1 fruit fly cellular context compared by ENCODE assay signal in the genomic region with DNA sequence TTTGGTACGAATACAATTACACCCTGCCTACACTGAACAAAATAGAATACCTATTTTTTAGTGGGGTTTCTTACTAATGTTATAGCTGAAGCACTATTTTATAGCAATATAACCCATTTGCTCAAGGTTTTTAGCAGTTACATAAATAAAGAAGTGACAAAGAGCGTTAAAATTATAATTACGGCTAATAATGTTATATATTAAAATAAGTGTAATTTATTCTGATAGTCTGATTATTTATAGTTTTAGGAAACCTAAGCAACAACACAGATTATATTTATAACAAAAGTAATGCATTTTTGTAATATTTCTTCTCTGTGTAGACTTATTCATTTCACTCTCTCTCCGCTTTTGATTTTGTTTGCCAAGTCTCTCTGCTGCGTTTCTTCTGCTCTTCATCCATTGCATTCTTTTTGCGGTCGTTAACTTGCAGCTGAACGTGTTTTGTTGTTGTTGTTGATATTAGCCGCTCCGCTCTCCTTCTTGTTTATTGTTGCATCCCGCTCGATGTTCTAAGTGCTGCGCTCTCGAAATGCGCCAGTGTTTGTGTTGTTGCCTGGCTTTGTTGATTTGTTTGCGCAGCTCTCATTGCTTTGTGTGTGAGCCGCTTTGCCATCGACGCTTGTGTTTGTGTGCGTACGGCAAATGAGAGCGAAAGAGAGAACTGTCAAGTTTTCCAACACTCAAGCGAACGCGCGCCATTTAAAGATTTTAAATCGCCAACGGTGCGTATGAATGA.
TF ChIP-seq lines count a peak whose summit lies in the region.

No protein-coding gene starts in this region.

TF ChIP-seq in whole organism, embryonic, 481 proteins besides CTCF, POLR2A, EP300 and RAD21 (continued from another document and continues in another):
- TF ChIP-seq ssp (GFP tag; IDR thresholded peaks at IDR 0.05; lab: Robert Waterston, UW) (peak; percentile 79), Chrac-16 (GFP tag; optimal IDR thresholded peaks at IDR 0.05; lab: Kevin White, UChicago) (peak; percentile 83), Hr3 (GFP tag; optimal IDR thresholded peaks at IDR 0.05; lab: Kevin White, UChicago) (peak; percentile 91), gcm (GFP tag; optimal IDR thresholded peaks at IDR 0.05; lab: Kevin White, UChicago) (peak; percentile 91), Atf3 (GFP tag; optimal IDR thresholded peaks at IDR 0.05; lab: Kevin White, UChicago) (peak; percentile 13), CG9876 (GFP tag; optimal IDR thresholded peaks at IDR 0.05; lab: Kevin White, UChicago) (no peak), cg (GFP tag; optimal IDR thresholded peaks at IDR 0.05; lab: Kevin White, UChicago) (peak; percentile 89), zfh2 (GFP tag; optimal IDR thresholded peaks at IDR 0.05; lab: Kevin White, UChicago) (peak; percentile 15), CkIIα-i1 (GFP tag; IDR thresholded peaks at IDR 0.05; lab: Robert Waterston, UW) (no peak), Max (GFP tag; optimal IDR thresholded peaks at IDR 0.05; lab: Kevin White, UChicago) (peak; percentile 73), CG7963 (GFP tag; IDR thresholded peaks at IDR 0.05; lab: Robert Waterston, UW; ENCODE audit: partially characterized antibody) (no peak), CG13424 (tag; optimal IDR thresholded peaks at IDR 0.05; lab: Kevin White, UChicago) (peak; percentile 94), Dad (GFP tag; optimal IDR thresholded peaks at IDR 0.05; lab: Kevin White, UChicago) (no peak), sqz (GFP tag; optimal IDR thresholded peaks at IDR 0.05; lab: Kevin White, UChicago) (peak; percentile 71), MBD-R2 (GFP tag; IDR thresholded peaks at IDR 0.05; lab: Robert Waterston, UW) (no peak), CG7556 (GFP tag; optimal IDR thresholded peaks at IDR 0.05; lab: Kevin White, UChicago) (peak; percentile 95), CG11560 (tag; IDR thresholded peaks at IDR 0.05; lab: Robert Waterston, UW) (no peak; the same call in 2 of the 3 replicates), CG12155 (GFP tag; optimal IDR thresholded peaks at IDR 0.05; lab: Kevin White, UChicago) (peak; percentile 75), CG15514 (GFP tag; optimal IDR thresholded peaks at IDR 0.05; lab: Kevin White, UChicago) (peak; percentile 57), Hr39 (optimal IDR thresholded peaks at IDR 0.05; lab: Kevin White, UChicago) (no peak), CG1602 (GFP tag; optimal IDR thresholded peaks at IDR 0.05; lab: Kevin White, UChicago) (peak; percentile 88), Gsc (GFP tag; IDR thresholded peaks at IDR 0.05; lab: Robert Waterston, UW) (no peak), tup (GFP tag; optimal IDR thresholded peaks at IDR 0.05; lab: Kevin White, UChicago) (peak; percentile 16), CG12236 (GFP tag; optimal IDR thresholded peaks at IDR 0.05; lab: Kevin White, UChicago) (no peak), Antp (GFP tag; optimal IDR thresholded peaks at IDR 0.05; lab: Kevin White, UChicago) (no peak), row (GFP tag; IDR thresholded peaks at IDR 0.05; lab: Robert Waterston, UW) (peak; percentile 85), Poxn (GFP tag; IDR thresholded peaks at IDR 0.05; lab: Robert Waterston, UW) (no peak), pros (GFP tag; optimal IDR thresholded peaks at IDR 0.05; lab: Kevin White, UChicago) (no peak), kni (GFP tag; optimal IDR thresholded peaks at IDR 0.05; lab: Kevin White, UChicago) (peak; percentile 80), CG32772 (GFP tag; IDR thresholded peaks at IDR 0.05; lab: Robert Waterston, UW) (peak; percentile 81), CG3838 (GFP tag; optimal IDR thresholded peaks at IDR 0.05; lab: Kevin White, UChicago) (peak; percentile 91), eve (GFP tag; optimal IDR thresholded peaks at IDR 0.05; lab: Kevin White, UChicago) (peak in 1 of 2 experiments; percentile 92), chn (GFP tag; optimal IDR thresholded peaks at IDR 0.05; lab: Kevin White, UChicago) (no peak), CG1233 (GFP tag; optimal IDR thresholded peaks at IDR 0.05; lab: Kevin White, UChicago) (peak; percentile 87), ERR (GFP tag; optimal IDR thresholded peaks at IDR 0.05; lab: Kevin White, UChicago) (no peak), CG9817 (tag; optimal IDR thresholded peaks at IDR 0.05; lab: Kevin White, UChicago) (peak; percentile 90), CG16779 (GFP tag; IDR thresholded peaks at IDR 0.05; lab: Robert Waterston, UW) (no peak), CG4820 (GFP tag; optimal IDR thresholded peaks at IDR 0.05; lab: Kevin White, UChicago) (peak; percentile 89), pita (GFP tag; optimal IDR thresholded peaks at IDR 0.05; lab: Kevin White, UChicago) (no peak), ken (GFP tag; IDR thresholded peaks at IDR 0.05; lab: Robert Waterston, UW) (peak; percentile 63; the same call in 2 of the 3 replicates), CG12391 (tag; optimal IDR thresholded peaks at IDR 0.05; lab: Kevin White, UChicago) (peak; percentile 93), Lpt (GFP tag; optimal IDR thresholded peaks at IDR 0.05; lab: Kevin White, UChicago) (no peak), bab2 (GFP tag; optimal IDR thresholded peaks at IDR 0.05; lab: Kevin White, UChicago) (peak; percentile 34), CG12299 (tag; optimal IDR thresholded peaks at IDR 0.05; lab: Kevin White, UChicago) (peak; percentile 82), Pdp1 (GFP tag; optimal IDR thresholded peaks at IDR 0.05; lab: Kevin White, UChicago) (peak; percentile 53 to 64), lmd (GFP tag; IDR thresholded peaks at IDR 0.05; lab: Robert Waterston, UW) (peak; percentile 93), Side (GFP tag; optimal IDR thresholded peaks at IDR 0.05; lab: Kevin White, UChicago) (no peak), eyg (GFP tag; optimal IDR thresholded peaks at IDR 0.05; lab: Kevin White, UChicago) (no peak), CG12769 (tag; optimal IDR thresholded peaks at IDR 0.05; lab: Kevin White, UChicago) (no peak), CG15601 (tag; optimal IDR thresholded peaks at IDR 0.05; lab: Kevin White, UChicago) (peak; percentile 91), cas (GFP tag; IDR thresholded peaks at IDR 0.05; lab: Robert Waterston, UW) (peak; percentile 49; the same call in 1 of the 2 replicates), CG10267 (tag; optimal IDR thresholded peaks at IDR 0.05; lab: Kevin White, UChicago) (peak; percentile 85), Xbp1 (GFP tag; optimal IDR thresholded peaks at IDR 0.05; lab: Kevin White, UChicago) (peak; percentile 88), Tbp (GFP tag; optimal IDR thresholded peaks at IDR 0.05; lab: Kevin White, UChicago) (no peak), insv (GFP tag; optimal IDR thresholded peaks at IDR 0.05; lab: Kevin White, UChicago) (peak in 1 of 2 experiments; percentile 5), pzg (GFP tag; optimal IDR thresholded peaks at IDR 0.05; lab: Kevin White, UChicago) (peak; percentile 20), p53 (GFP tag; optimal IDR thresholded peaks at IDR 0.05; lab: Kevin White, UChicago) (no peak), CG2678 (tag; optimal IDR thresholded peaks at IDR 0.05; lab: Kevin White, UChicago) (peak; percentile 97), rib (GFP tag; IDR thresholded peaks at IDR 0.05; lab: Robert Waterston, UW) (no peak), CG2202 (tag; optimal IDR thresholded peaks at IDR 0.05; lab: Kevin White, UChicago) (peak; percentile 70), CG11247 (GFP tag; IDR thresholded peaks at IDR 0.05; lab: Robert Waterston, UW) (no peak; the same call in 1 of the 2 replicates), gsb (GFP tag; IDR thresholded peaks at IDR 0.05; lab: Robert Waterston, UW) (peak; percentile 65), CG12071 (GFP tag; optimal IDR thresholded peaks at IDR 0.05; lab: Kevin White, UChicago) (peak; percentile 77), B-H1 (GFP tag; IDR thresholded peaks at IDR 0.05; lab: Robert Waterston, UW) (peak; percentile 82), sc (optimal IDR thresholded peaks at IDR 0.05; lab: Kevin White, UChicago) (no peak), sc (GFP tag; optimal IDR thresholded peaks at IDR 0.05; lab: Kevin White, UChicago) (peak; percentile 90), nau (GFP tag; optimal IDR thresholded peaks at IDR 0.05; lab: Kevin White, UChicago) (peak; percentile 88), CG11093 (GFP tag; IDR thresholded peaks at IDR 0.05; lab: Robert Waterston, UW) (peak; percentile 80; the same call in 2 of the 3 replicates), CG10366 (GFP tag; IDR thresholded peaks at IDR 0.05; lab: Robert Waterston, UW) (peak; percentile 72), ato (GFP tag; IDR thresholded peaks at IDR 0.05; lab: Robert Waterston, UW; ENCODE audit: partially characterized antibody) (no peak), CG14965 (GFP tag; optimal IDR thresholded peaks at IDR 0.05; lab: Kevin White, UChicago; ENCODE audit: borderline replicate concordance) (no peak), ac (GFP tag; optimal IDR thresholded peaks at IDR 0.05; lab: Kevin White, UChicago) (no peak), CG18262 (tag; optimal IDR thresholded peaks at IDR 0.05; lab: Kevin White, UChicago) (peak; percentile 96), CG12942 (GFP tag; optimal IDR thresholded peaks at IDR 0.05; lab: Kevin White, UChicago) (peak; percentile 84), NfI (GFP tag; optimal IDR thresholded peaks at IDR 0.05; lab: Kevin White, UChicago) (peak; percentile 85), Mad (GFP tag; optimal IDR thresholded peaks at IDR 0.05; lab: Kevin White, UChicago) (peak; percentile 2), CG11504 (tag; optimal IDR thresholded peaks at IDR 0.05; lab: Kevin White, UChicago) (peak; percentile 96), ci (GFP tag; IDR thresholded peaks at IDR 0.05; lab: Robert Waterston, UW) (peak; percentile 72), dm (GFP tag; optimal IDR thresholded peaks at IDR 0.05; lab: Kevin White, UChicago) (no peak), tin (GFP tag; optimal IDR thresholded peaks at IDR 0.05; lab: Kevin White, UChicago) (peak; percentile 90), slp2 (GFP tag; optimal IDR thresholded peaks at IDR 0.05; lab: Kevin White, UChicago) (no peak), CG2889 (GFP tag; IDR thresholded peaks at IDR 0.05; lab: Robert Waterston, UW) (peak; percentile 59), ttk (GFP tag; IDR thresholded peaks at IDR 0.05; lab: Robert Waterston, UW) (peak; percentile 84), cato (GFP tag; optimal IDR thresholded peaks at IDR 0.05; lab: Kevin White, UChicago; ENCODE audit: borderline replicate concordance) (peak; percentile 66), tio (GFP tag; optimal IDR thresholded peaks at IDR 0.05; lab: Kevin White, UChicago) (peak; percentile 91), CG7987 (GFP tag; optimal IDR thresholded peaks at IDR 0.05; lab: Kevin White, UChicago) (peak; percentile 81), NC2α (GFP tag; optimal IDR thresholded peaks at IDR 0.05; lab: Kevin White, UChicago) (no peak), CG1603 (tag; optimal IDR thresholded peaks at IDR 0.05; lab: Kevin White, UChicago) (peak; percentile 38), crp (GFP tag; optimal IDR thresholded peaks at IDR 0.05; lab: Kevin White, UChicago) (peak in 1 of 2 experiments; percentile 43), trh (GFP tag; optimal IDR thresholded peaks at IDR 0.05; lab: Kevin White, UChicago) (peak; percentile 59), stwl (tag; optimal IDR thresholded peaks at IDR 0.05; lab: Kevin White, UChicago) (no peak), CG8359 (GFP tag; optimal IDR thresholded peaks at IDR 0.05; lab: Kevin White, UChicago; ENCODE audit: borderline replicate concordance) (peak; percentile 56), bigmax (GFP tag; optimal IDR thresholded peaks at IDR 0.05; lab: Kevin White, UChicago) (no peak), CG6272 (GFP tag; IDR thresholded peaks at IDR 0.05; lab: Robert Waterston, UW) (no peak), CG31441 (GFP tag; IDR thresholded peaks at IDR 0.05; lab: Robert Waterston, UW) (peak; percentile 96), fru (optimal IDR thresholded peaks at IDR 0.05; lab: Kevin White, UChicago) (no peak), CG10147 (GFP tag; optimal IDR thresholded peaks at IDR 0.05; lab: Kevin White, UChicago) (peak; percentile 89), B-H2 (GFP tag; optimal IDR thresholded peaks at IDR 0.05; lab: Kevin White, UChicago) (peak; percentile 44), mam (GFP tag; optimal IDR thresholded peaks at IDR 0.05; lab: Kevin White, UChicago) (peak; percentile 55), sug (tag; optimal IDR thresholded peaks at IDR 0.05; lab: Kevin White, UChicago) (peak; percentile 72), E2f1 (GFP tag; IDR thresholded peaks at IDR 0.05; lab: Robert Waterston, UW) (peak; percentile 83), tgo (GFP tag; IDR thresholded peaks at IDR 0.05; lab: Robert Waterston, UW) (peak; percentile 88), Abd-B (GFP tag; optimal IDR thresholded peaks at IDR 0.05; lab: Kevin White, UChicago) (peak; percentile 95), Bteb2 (GFP tag; optimal IDR thresholded peaks at IDR 0.05; lab: Kevin White, UChicago) (peak; percentile 28), CG12219 (GFP tag; optimal IDR thresholded peaks at IDR 0.05; lab: Kevin White, UChicago) (peak; percentile 67), sima (GFP tag; optimal IDR thresholded peaks at IDR 0.05; lab: Kevin White, UChicago) (no peak), CG2120 (GFP tag; optimal IDR thresholded peaks at IDR 0.05; lab: Kevin White, UChicago) (peak; percentile 84), CG10431 (GFP tag; optimal IDR thresholded peaks at IDR 0.05; lab: Kevin White, UChicago) (peak; percentile 41), ap (GFP tag; IDR thresholded peaks at IDR 0.05; lab: Robert Waterston, UW) (peak; percentile 74), CG6254 (GFP tag; optimal IDR thresholded peaks at IDR 0.05; lab: Kevin White, UChicago) (peak; percentile 87), disco-r (GFP tag; optimal IDR thresholded peaks at IDR 0.05; lab: Kevin White, UChicago) (no peak), br (optimal IDR thresholded peaks at IDR 0.05; lab: Kevin White, UChicago) (no peak), Oli (tag; optimal IDR thresholded peaks at IDR 0.05; lab: Kevin White, UChicago) (peak; percentile 95), phol (tag; optimal IDR thresholded peaks at IDR 0.05; lab: Kevin White, UChicago) (peak; percentile 97), CHES-1-like (GFP tag; optimal IDR thresholded peaks at IDR 0.05; lab: Kevin White, UChicago) (peak; percentile 1), YL-1 (GFP tag; optimal IDR thresholded peaks at IDR 0.05; lab: Kevin White, UChicago) (peak; percentile 66), lbe (GFP tag; optimal IDR thresholded peaks at IDR 0.05; lab: Kevin White, UChicago) (no peak), kay (GFP tag; optimal IDR thresholded peaks at IDR 0.05; lab: Kevin White, UChicago) (peak; percentile 59), pnt (GFP tag; optimal IDR thresholded peaks at IDR 0.05; lab: Kevin White, UChicago) (peak; percentile 43), CG6791 (GFP tag; IDR thresholded peaks at IDR 0.05; lab: Robert Waterston, UW; ENCODE audit: partially characterized antibody) (no peak), jing (GFP tag; optimal IDR thresholded peaks at IDR 0.05; lab: Kevin White, UChicago) (peak; percentile 74), CG3995 (GFP tag; optimal IDR thresholded peaks at IDR 0.05; lab: Kevin White, UChicago) (peak; percentile 52), CG2116 (GFP tag; optimal IDR thresholded peaks at IDR 0.05; lab: Kevin White, UChicago) (peak; percentile 67)
